Fruit fly (Drosophila melanogaster) S2 (cell line): Measurements from ENCODE around the gene CG10949.
"Not testable (repeated sequence)": the region's sequence is repeated elsewhere in the genome, so short reads cannot be mapped to it uniquely, and the experiment has no call there.

Experiments used
- CG8478 ChIP-seq: fragments of >200 bp; optimal IDR thresholded peaks from 2 replicates; lab custom pipeline; 2018
- CTCF ChIP-seq, 2 experiments: fragments of >200 bp; optimal IDR thresholded peaks; 2 replicates each; lab custom pipeline; 2018

DNA sequence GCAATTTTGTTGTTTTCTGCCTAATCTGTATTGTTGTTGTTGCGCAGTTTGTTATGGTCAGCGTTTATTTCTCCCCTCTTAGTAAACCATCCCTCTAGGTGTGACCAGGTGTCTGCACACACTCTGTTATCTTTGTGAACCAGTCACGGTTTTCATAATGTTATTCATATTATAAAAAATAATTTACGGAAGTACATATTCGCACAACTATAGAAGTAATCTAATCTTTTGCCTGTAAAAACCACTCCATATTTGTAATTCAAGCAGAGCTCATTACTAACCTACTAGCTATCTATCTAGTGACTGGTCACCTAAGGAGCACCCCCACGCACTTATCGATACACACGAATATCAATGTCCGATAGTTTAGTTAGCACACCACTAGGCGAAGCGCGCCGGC, 42.3 kb upstream of the CG10949 start, which contains the start of the genes CG18858 and Cdc23:
- TF ChIP-seq CG8478 (lab: Kevin White, UChicago); CTCF (optimal IDR thresholded peaks at IDR 0.05; lab: Kevin White, UChicago): not testable (repeated sequence)
